Worm (Caenorhabditis elegans) whole organism, L2 larva: ENCODE measurements around the gene syp-1.

ENCODE experiments used
- lin-39 ChIP-seq: fragments of 150-350 bp; optimal IDR thresholded peaks from 2 replicates; lab custom pipeline; 2014; ENCODE audit warnings: missing biosample characterization, missing genetic modification reagents, missing genetic modification characterization
- ztf-11 ChIP-seq: sonication (generic microtip); optimal IDR thresholded peaks from 2 replicates; lab custom pipeline; 2017; ENCODE audit warnings: missing biosample characterization, missing genetic modification characterization

- no peak for TF ChIP-seq ztf-11 (tag; lab: Kevin White, UChicago)
- no peak for TF ChIP-seq lin-39 (tag; lab: Kevin White, UChicago)
These were observed 15.8 kb upstream of the syp-1 start, which contains the start of gene sri-65 for ce11 chrV:16388268-16388667.
